Fruit fly (Drosophila melanogaster) whole organism, embryonic: ENCODE data around the gene Gbeta76C.

Experiments
- Adf1 ChIP-seq: fragments of 200-800 bp; sonication (Bioruptor generic); IDR thresholded peaks from 2 replicates; pipeline ENCODE4 v1.3.6; 2022; ENCODE audit warnings: missing biosample characterization, missing genetic modification characterization
- B-H1 ChIP-seq: fragments of 200-800 bp; sonication (Bioruptor generic); IDR thresholded peaks from 3 replicates; pipeline ENCODE4 v1.3.6; 2022; ENCODE audit warnings: missing biosample characterization, missing genetic modification characterization
- Blimp-1 ChIP-seq: fragments of 200-800 bp; sonication (Bioruptor generic); optimal IDR thresholded peaks from 3 replicates; lab custom pipeline; 2018; ENCODE audit warnings: missing biosample characterization, missing genetic modification characterization, mild to moderate bottlenecking, moderate library complexity, missing genetic modification reagents
- CG10274 ChIP-seq: fragments of 200-800 bp; sonication (Bioruptor generic); optimal IDR thresholded peaks from 3 replicates; lab custom pipeline; 2017; ENCODE audit warnings: missing biosample characterization, mild to moderate bottlenecking, missing genetic modification characterization
- CG10462 ChIP-seq: fragments of 200-800 bp; sonication (Bioruptor generic); optimal IDR thresholded peaks from 2 replicates; lab custom pipeline; 2016; ENCODE audit warnings: missing biosample characterization, missing genetic modification characterization
- CG10654 ChIP-seq: fragments of 200-800 bp; sonication (Bioruptor generic); optimal IDR thresholded peaks from 2 replicates; lab custom pipeline; 2016; ENCODE audit warnings: missing biosample characterization, missing genetic modification characterization
- CG10959 ChIP-seq: fragments of 200-800 bp; sonication (Bioruptor generic); IDR thresholded peaks from 2 replicates; pipeline ENCODE4 v1.3.6; 2022; ENCODE audit warnings: missing biosample characterization, missing genetic modification characterization
- CG10979 ChIP-seq: fragments of 200-800 bp; sonication (Bioruptor generic); optimal IDR thresholded peaks from 2 replicates; lab custom pipeline; 2018; ENCODE audit warnings: missing biosample characterization, mild to moderate bottlenecking, missing genetic modification characterization, moderate library complexity
- CG11247 ChIP-seq: fragments of 200-800 bp; sonication (Bioruptor generic); IDR thresholded peaks from 2 replicates; pipeline ENCODE4 v1.3.6; 2022; ENCODE audit warnings: missing biosample characterization, missing genetic modification characterization
- CG1647 ChIP-seq: fragments of 200-800 bp; sonication (Bioruptor generic); optimal IDR thresholded peaks from 3 replicates; lab custom pipeline; 2016; ENCODE audit warnings: missing biosample characterization, missing genetic modification characterization
- CG17359 ChIP-seq: fragments of 200-800 bp; sonication (Bioruptor generic); optimal IDR thresholded peaks from 3 replicates; lab custom pipeline; 2018; ENCODE audit warnings: missing biosample characterization, mild to moderate bottlenecking, missing genetic modification characterization, moderate library complexity
- CG17568 ChIP-seq: fragments of 200-800 bp; sonication (Bioruptor generic); optimal IDR thresholded peaks from 2 replicates; lab custom pipeline; 2018; ENCODE audit warnings: missing biosample characterization, mild to moderate bottlenecking, missing genetic modification characterization, moderate library complexity
- CG18619 ChIP-seq: fragments of 200-800 bp; sonication (Bioruptor generic); optimal IDR thresholded peaks from 3 replicates; lab custom pipeline; 2017; ENCODE audit warnings: missing biosample characterization, mild to moderate bottlenecking, missing genetic modification characterization
- CG2116 ChIP-seq: fragments of 200-800 bp; sonication (Bioruptor generic); optimal IDR thresholded peaks from 3 replicates; lab custom pipeline; 2018; ENCODE audit warnings: missing biosample characterization, mild to moderate bottlenecking, missing genetic modification characterization
- CG31365 ChIP-seq: fragments of 200-800 bp; sonication (Bioruptor generic); optimal IDR thresholded peaks from 2 replicates; lab custom pipeline; 2018; ENCODE audit warnings: missing biosample characterization, mild to moderate bottlenecking, missing genetic modification characterization
- CG3995 ChIP-seq: fragments of 200-800 bp; sonication (Bioruptor generic); optimal IDR thresholded peaks from 3 replicates; lab custom pipeline; 2016; ENCODE audit warnings: missing biosample characterization, missing genetic modification characterization
- CG6813 ChIP-seq: fragments of 200-800 bp; sonication (Bioruptor generic); optimal IDR thresholded peaks from 2 replicates; lab custom pipeline; 2017; ENCODE audit warnings: missing biosample characterization, missing genetic modification characterization, mild to moderate bottlenecking, moderate library complexity, missing genetic modification reagents
- CG6854 ChIP-seq: fragments of 200-800 bp; sonication (Bioruptor generic); optimal IDR thresholded peaks from 3 replicates; lab custom pipeline; 2017; ENCODE audit warnings: missing biosample characterization, mild to moderate bottlenecking, missing genetic modification characterization
- CG7987 ChIP-seq: fragments of 200-800 bp; sonication (Bioruptor generic); optimal IDR thresholded peaks from 2 replicates; lab custom pipeline; 2018; ENCODE audit warnings: missing biosample characterization, mild to moderate bottlenecking, missing genetic modification characterization, moderate library complexity
- CHES-1-like ChIP-seq: fragments of 200-800 bp; sonication (Bioruptor generic); optimal IDR thresholded peaks from 2 replicates; lab custom pipeline; 2016; ENCODE audit warnings: missing biosample characterization, missing genetic modification characterization
- Dll ChIP-seq: fragments of 200-800 bp; sonication (Bioruptor generic); IDR thresholded peaks from 4 replicates; pipeline ENCODE4 v1.3.6; 2022; ENCODE audit warnings: missing biosample characterization, missing genetic modification characterization; ENCODE audit not compliant: partially characterized antibody
- Doc3 ChIP-seq: fragments of 200-800 bp; sonication (Bioruptor generic); IDR thresholded peaks from 3 replicates; pipeline ENCODE4 v1.3.6; 2022; ENCODE audit warnings: missing biosample characterization, missing genetic modification characterization; ENCODE audit not compliant: partially characterized antibody
- H15 ChIP-seq: fragments of 200-800 bp; sonication (Bioruptor generic); IDR thresholded peaks from 3 replicates; pipeline ENCODE4 v1.3.6; 2022; ENCODE audit warnings: missing biosample characterization, missing genetic modification characterization
- Hmx ChIP-seq: fragments of 200-800 bp; sonication (Bioruptor generic); optimal IDR thresholded peaks from 2 replicates; lab custom pipeline; 2016; ENCODE audit warnings: missing biosample characterization, missing genetic modification characterization
- Lhr ChIP-seq: fragments of 200-800 bp; sonication (Bioruptor generic); optimal IDR thresholded peaks from 3 replicates; lab custom pipeline; 2017; ENCODE audit warnings: mild to moderate bottlenecking, missing biosample characterization, missing genetic modification reagents, missing genetic modification characterization
- Lpt ChIP-seq: fragments of >200 bp; optimal IDR thresholded peaks from 2 replicates; lab custom pipeline; 2018; ENCODE audit warnings: missing biosample characterization, missing genetic modification characterization
- Med ChIP-seq: fragments of 200-800 bp; sonication (Bioruptor generic); peaks from one replicate; lab custom pipeline; 2016; ENCODE audit warnings: missing biosample characterization, missing genetic modification characterization, mild to moderate bottlenecking, inconsistent platforms, moderate library complexity
- NK7.1 ChIP-seq: fragments of 200-800 bp; sonication (Bioruptor generic); optimal IDR thresholded peaks from 3 replicates; lab custom pipeline; 2016; ENCODE audit warnings: missing biosample characterization, missing genetic modification characterization
- Nf-YC ChIP-seq: fragments of 200-800 bp; optimal IDR thresholded peaks from 3 replicates; lab custom pipeline; 2019; ENCODE audit warnings: missing biosample characterization, mild to moderate bottlenecking, missing genetic modification characterization, moderate library complexity
- Stat92E ChIP-seq, 3 experiments: fragments of >200 bp in 2 of 3; fragments of 200-800 bp in 1 of 3; sonication (Bioruptor generic) in 1 of 3; optimal IDR thresholded peaks; 2 replicates each; lab custom pipeline; 2017 to 2019; ENCODE audit warnings: missing biosample characterization in 3 of 3, missing genetic modification characterization in 3 of 3, mild to moderate bottlenecking in 1 of 3, moderate library complexity in 1 of 3
- Tbp ChIP-seq: fragments of >200 bp; optimal IDR thresholded peaks from 2 replicates; lab custom pipeline; 2018; ENCODE audit warnings: missing biosample characterization, missing genetic modification characterization
- ac ChIP-seq: fragments of 200-800 bp; sonication (Bioruptor generic); optimal IDR thresholded peaks from 3 replicates; lab custom pipeline; 2017; ENCODE audit warnings: missing biosample characterization, mild to moderate bottlenecking, missing genetic modification characterization
- bbx ChIP-seq: fragments of 200-800 bp; sonication (Bioruptor generic); IDR thresholded peaks from 2 replicates; pipeline ENCODE4 v1.3.6; 2022; ENCODE audit warnings: missing biosample characterization, missing genetic modification characterization; ENCODE audit not compliant: partially characterized antibody
- bcd ChIP-seq: fragments of 200-800 bp; sonication (Bioruptor generic); optimal IDR thresholded peaks from 2 replicates; lab custom pipeline; 2017; ENCODE audit warnings: missing biosample characterization, mild to moderate bottlenecking, missing genetic modification characterization
- esg ChIP-seq: fragments of 200-800 bp; sonication (Bioruptor generic); conservative IDR thresholded peaks from 2 replicates; pipeline ENCODE4 v1.3.6; 2022; ENCODE audit warnings: missing biosample characterization, missing genetic modification characterization
- ftz-f1 ChIP-seq: fragments of 200-800 bp; sonication (Bioruptor generic); optimal IDR thresholded peaks from 2 replicates; lab custom pipeline; 2016; ENCODE audit warnings: missing biosample characterization, missing genetic modification characterization
- gfzf ChIP-seq: fragments of 200-800 bp; sonication (Bioruptor generic); optimal IDR thresholded peaks from 2 replicates; lab custom pipeline; 2016; ENCODE audit warnings: missing biosample characterization, mild to moderate bottlenecking, missing genetic modification characterization, moderate library complexity
- hbn ChIP-seq: fragments of 200-800 bp; sonication (Bioruptor generic); IDR thresholded peaks from 2 replicates; pipeline ENCODE4 v1.3.6; 2022; ENCODE audit warnings: missing biosample characterization, missing genetic modification characterization; ENCODE audit not compliant: partially characterized antibody
- her ChIP-seq: fragments of 200-800 bp; sonication (Bioruptor generic); optimal IDR thresholded peaks from 2 replicates; lab custom pipeline; 2016; ENCODE audit warnings: missing biosample characterization, missing genetic modification characterization
- jigr1 ChIP-seq: fragments of 200-800 bp; sonication (Bioruptor generic); IDR thresholded peaks from 3 replicates; pipeline ENCODE4 v1.3.6; 2022; ENCODE audit warnings: missing biosample characterization, missing genetic modification characterization
- kah ChIP-seq: fragments of 200-800 bp; sonication (Bioruptor generic); optimal IDR thresholded peaks from 2 replicates; lab custom pipeline; 2018; ENCODE audit warnings: missing biosample characterization, mild to moderate bottlenecking, missing genetic modification characterization
- knrl ChIP-seq: fragments of 200-800 bp; sonication (Bioruptor generic); IDR thresholded peaks from 3 replicates; pipeline ENCODE4 v1.3.6; 2022; ENCODE audit warnings: missing biosample characterization, missing genetic modification characterization; ENCODE audit not compliant: partially characterized antibody
- mirr ChIP-seq: fragments of 200-800 bp; sonication (Bioruptor generic); optimal IDR thresholded peaks from 3 replicates; lab custom pipeline; 2018; ENCODE audit warnings: missing biosample characterization, mild to moderate bottlenecking, missing genetic modification characterization
- nerfin-2 ChIP-seq: fragments of 200-800 bp; sonication (Bioruptor generic); IDR thresholded peaks from 2 replicates; pipeline ENCODE4 v1.3.6; 2022; ENCODE audit warnings: missing biosample characterization, missing genetic modification characterization; ENCODE audit not compliant: partially characterized antibody
- psq ChIP-seq: fragments of 200-800 bp; sonication (Bioruptor generic); optimal IDR thresholded peaks from 2 replicates; lab custom pipeline; 2017; ENCODE audit warnings: missing biosample characterization, missing genetic modification characterization
- seq ChIP-seq: fragments of 200-800 bp; sonication (Bioruptor generic); IDR thresholded peaks from 2 replicates; pipeline ENCODE4 v1.3.6; 2022; ENCODE audit warnings: missing biosample characterization, missing genetic modification characterization
- sna ChIP-seq: fragments of 200-800 bp; sonication (Bioruptor generic); IDR thresholded peaks from 2 replicates; pipeline ENCODE4 v1.3.6; 2022; ENCODE audit warnings: missing biosample characterization, missing genetic modification characterization; ENCODE audit not compliant: partially characterized antibody
- sqz ChIP-seq: fragments of 200-800 bp; sonication (Bioruptor generic); optimal IDR thresholded peaks from 3 replicates; lab custom pipeline; 2018; ENCODE audit warnings: missing biosample characterization, mild to moderate bottlenecking, missing genetic modification characterization
- tna ChIP-seq: fragments of 200-800 bp; sonication (Bioruptor generic); IDR thresholded peaks from 2 replicates; pipeline ENCODE4 v1.3.6; 2022; ENCODE audit warnings: missing biosample characterization, missing genetic modification characterization; ENCODE audit not compliant: partially characterized antibody
- zen2 ChIP-seq: fragments of 200-800 bp; sonication (Bioruptor generic); IDR thresholded peaks from 3 replicates; pipeline ENCODE4 v1.3.6; 2022; ENCODE audit warnings: missing biosample characterization, missing genetic modification characterization; ENCODE audit not compliant: partially characterized antibody

The Gbeta76C gene

dm6 chr3L:19682902-19683301, 4.5 kb upstream of the Gbeta76C start (continued):
- TF ChIP-seq Lhr (no peak), CG7987 (GFP tag; lab: Kevin White, UChicago) (no peak), Med (GFP tag; lab: Kevin White, UChicago) (peak; percentile 4), Lpt (GFP tag; lab: Kevin White, UChicago) (no peak), ac (no peak), tna (GFP tag; lab: Robert Waterston, UW) (no peak), seq (GFP tag; lab: Robert Waterston, UW) (0 out of 2 replicates have a peak, but pooled peaks have one; percentile 26), nerfin-2 (GFP tag; lab: Robert Waterston, UW) (no peak), CG10274 (no peak), Stat92E (GFP tag; optimal IDR thresholded peaks at IDR 0.05; lab: Kevin White, UChicago) (no peak), CG1647 (GFP tag; lab: Kevin White, UChicago) (no peak), B-H1 (GFP tag; lab: Robert Waterston, UW) (no peak), kah (GFP tag; lab: Kevin White, UChicago) (no peak), gfzf (GFP tag; lab: Kevin White, UChicago) (no peak), Tbp (no peak), bbx (peak; percentile 46), sqz (GFP tag; lab: Kevin White, UChicago) (no peak), H15 (GFP tag; lab: Robert Waterston, UW) (no peak), bcd (GFP tag; lab: Kevin White, UChicago) (no peak), CG3995 (GFP tag; lab: Kevin White, UChicago) (no peak), her (GFP tag; lab: Kevin White, UChicago) (no peak), NK7.1 (GFP tag; lab: Kevin White, UChicago) (no peak), CG31365 (tag; lab: Kevin White, UChicago) (no peak), CG10959 (GFP tag; lab: Robert Waterston, UW) (no peak), hbn (GFP tag; lab: Robert Waterston, UW) (0 out of 2 replicates have a peak, but pooled peaks have one; percentile 21), Adf1 (GFP tag; lab: Robert Waterston, UW) (peak; percentile 70), ftz-f1 (peak; percentile 31), knrl (GFP tag; lab: Robert Waterston, UW) (no peak), jigr1 (GFP tag; lab: Robert Waterston, UW) (no peak), CG11247 (GFP tag; lab: Robert Waterston, UW) (no peak), CG6813 (GFP tag; lab: Kevin White, UChicago) (no peak), psq (GFP tag; lab: Kevin White, UChicago) (no peak), Dll (no peak), Hmx (no peak), sna (peak; percentile 34), CG17359 (tag; lab: Kevin White, UChicago) (no peak), CG10654 (GFP tag; lab: Kevin White, UChicago) (no peak), CG10462 (GFP tag; lab: Kevin White, UChicago) (no peak), Doc3 (no peak), zen2 (GFP tag; lab: Robert Waterston, UW) (peak; percentile 63; the same call in 2 of the 3 replicates), CG6854 (GFP tag; lab: Kevin White, UChicago) (no peak), Nf-YC (peak; percentile 99), CG18619 (GFP tag; lab: Kevin White, UChicago) (no peak), Blimp-1 (GFP tag; lab: Kevin White, UChicago) (no peak), mirr (GFP tag; lab: Kevin White, UChicago) (no peak), CG17568 (GFP tag; lab: Kevin White, UChicago) (no peak), CHES-1-like (GFP tag; lab: Kevin White, UChicago) (no peak), esg (GFP tag; lab: Robert Waterston, UW) (no peak), CG10979 (tag; lab: Kevin White, UChicago) (no peak), CG2116 (GFP tag; lab: Kevin White, UChicago) (no peak)
